Fruit fly (Drosophila melanogaster) whole organism, wandering third instar larva: Measurements from ENCODE around the gene CG10874.

Source experiments
- Hr83 ChIP-seq: fragments of 200-300 bp; sonication (Bioruptor generic); optimal IDR thresholded peaks from 2 replicates; lab custom pipeline; 2016; ENCODE audit warnings: missing biosample characterization, mild to moderate bottlenecking, missing genetic modification characterization, moderate library complexity; ENCODE audit not compliant: poor library complexity, severe bottlenecking
- brk ChIP-seq: fragments of 200-800 bp; sonication (Bioruptor generic); optimal IDR thresholded peaks from 2 replicates; lab custom pipeline; 2016; ENCODE audit warnings: missing biosample characterization, mild to moderate bottlenecking, missing genetic modification characterization
- psq ChIP-seq: fragments of 200-800 bp; sonication (Bioruptor generic); optimal IDR thresholded peaks from 3 replicates; lab custom pipeline; 2017; ENCODE audit warnings: missing biosample characterization, mild to moderate bottlenecking, missing genetic modification characterization, moderate library complexity

The CG10874 gene

DNA sequence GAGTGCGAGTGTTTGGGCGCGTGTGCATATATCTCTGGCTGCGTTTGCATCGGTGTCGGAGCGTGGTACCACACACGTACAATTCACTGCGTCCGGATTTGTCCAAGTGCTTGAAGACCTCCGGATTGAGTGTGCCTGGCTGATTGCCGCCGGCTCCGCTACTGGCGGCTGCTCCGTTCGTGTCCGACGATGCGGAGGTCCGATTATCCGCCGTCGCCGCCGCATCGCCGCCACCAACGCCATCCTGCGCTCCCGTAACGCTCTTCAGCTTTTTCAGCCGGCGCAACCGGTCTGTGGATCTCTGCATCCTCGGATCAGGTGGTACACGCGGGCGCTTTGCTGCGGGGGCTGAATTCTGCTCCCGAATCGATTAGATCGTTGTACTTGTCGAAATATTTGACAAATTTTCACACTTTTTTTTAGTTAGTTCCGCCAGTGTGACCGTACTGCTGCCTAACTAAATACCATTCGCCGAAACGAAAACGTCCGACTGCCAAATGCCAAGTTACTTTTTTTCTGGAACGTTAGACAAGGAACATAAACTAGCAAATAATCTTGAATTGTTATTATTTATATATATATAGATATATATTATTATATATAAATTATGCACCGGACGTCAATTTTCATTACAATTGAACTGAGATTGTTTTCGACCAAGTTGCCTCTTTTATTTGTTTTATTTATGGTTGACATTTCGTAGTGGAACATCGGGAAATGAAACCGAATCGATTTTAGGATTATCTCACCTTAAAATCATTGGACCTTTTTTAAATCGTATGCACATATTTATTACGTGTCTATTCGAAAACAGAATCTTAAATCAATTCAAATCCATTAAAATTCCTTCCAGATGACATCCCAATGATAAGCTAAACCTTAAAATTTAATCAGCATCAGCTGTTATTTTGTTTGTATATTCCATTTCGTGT, 47.2 kb downstream of the CG10874 start, which contains the start of gene tho2:
TSS of gene tho2 (minus strand) at position 463 of the 932 bp plus-strand sequence.
- no peak for TF ChIP-seq Hr83 (GFP tag; lab: Kevin White, UChicago)
- TF ChIP-seq brk (GFP tag; lab: Kevin White, UChicago): no peak
- TF ChIP-seq psq (GFP tag; lab: Kevin White, UChicago): no peak
